Worm (Caenorhabditis elegans) whole organism, L2 larva: ENCODE measurements around the gene F57C12.6.
A peak's percentile ranks its signal among the peaks of the same experiment; 100 is the strongest.

Source experiments
- C34F6.9 ChIP-seq: fragments of 150-350 bp; optimal IDR thresholded peaks from 2 replicates; lab custom pipeline; 2014; ENCODE audit warnings: missing biosample characterization, missing genetic modification characterization
- F13H6.1 ChIP-seq: sonication (generic microtip); optimal IDR thresholded peaks from 2 replicates; lab custom pipeline; 2016; ENCODE audit warnings: missing genetic modification characterization, missing compliant biosample characterization
- R02D3.7 ChIP-seq: fragments of 150-350 bp; optimal IDR thresholded peaks from 2 replicates; lab custom pipeline; 2014; ENCODE audit warnings: missing biosample characterization, missing genetic modification characterization
- Y55F3AM.14 ChIP-seq: fragments of 200-800 bp; sonication (Bioruptor generic); optimal IDR thresholded peaks from 2 replicates; lab custom pipeline; 2018; ENCODE audit warnings: mild to moderate bottlenecking, missing genetic modification characterization, missing compliant biosample characterization
- ZK546.5 ChIP-seq: sonication (generic microtip); optimal IDR thresholded peaks from 2 replicates; lab custom pipeline; 2017; ENCODE audit warnings: missing biosample characterization, missing genetic modification characterization
- alr-1 ChIP-seq: fragments of 150-350 bp; optimal IDR thresholded peaks from 2 replicates; lab custom pipeline; 2014; ENCODE audit warnings: missing biosample characterization, missing genetic modification characterization
- aly-2 ChIP-seq: fragments of 150-350 bp; optimal IDR thresholded peaks from 2 replicates; lab custom pipeline; 2014; ENCODE audit warnings: missing biosample characterization, missing genetic modification characterization
- ama-1 ChIP-seq: fragments of 150-350 bp; optimal IDR thresholded peaks from 2 replicates; lab custom pipeline; 2018; ENCODE audit warnings: inconsistent platforms
- blmp-1 ChIP-seq: sonication (generic microtip); optimal IDR thresholded peaks from 2 replicates; lab custom pipeline; 2017; ENCODE audit warnings: missing genetic modification characterization, mild to moderate bottlenecking, missing compliant biosample characterization, antibody characterized with exemption, moderate library complexity; ENCODE audit not compliant: insufficient read depth
- ceh-16 ChIP-seq: fragments of 150-350 bp; optimal IDR thresholded peaks from 2 replicates; lab custom pipeline; 2014; ENCODE audit warnings: missing biosample characterization, missing genetic modification characterization
- ceh-82 ChIP-seq: fragments of 150-350 bp; optimal IDR thresholded peaks from 2 replicates; lab custom pipeline; 2014; ENCODE audit warnings: missing biosample characterization, missing genetic modification characterization
- crh-2 ChIP-seq: sonication (generic microtip); optimal IDR thresholded peaks from 2 replicates; lab custom pipeline; 2017; ENCODE audit warnings: missing biosample characterization, missing genetic modification characterization
- dmd-4 ChIP-seq: sonication (generic microtip); optimal IDR thresholded peaks from 2 replicates; lab custom pipeline; 2017; ENCODE audit warnings: missing biosample characterization, missing genetic modification characterization
- egl-27 ChIP-seq: sonication (generic microtip); optimal IDR thresholded peaks from 3 replicates; lab custom pipeline; 2017; ENCODE audit warnings: missing biosample characterization, missing genetic modification reagents, missing genetic modification characterization
- elt-1 ChIP-seq: fragments of 150-350 bp; optimal IDR thresholded peaks from 2 replicates; lab custom pipeline; 2014; ENCODE audit warnings: missing biosample characterization, missing genetic modification characterization
- fos-1 ChIP-seq: fragments of 150-350 bp; optimal IDR thresholded peaks from 2 replicates; lab custom pipeline; 2014; ENCODE audit warnings: missing biosample characterization, missing genetic modification characterization
- gmeb-1 ChIP-seq: fragments of 150-350 bp; optimal IDR thresholded peaks from 2 replicates; lab custom pipeline; 2014; ENCODE audit warnings: missing biosample characterization, missing genetic modification characterization
- lin-11 ChIP-seq: fragments of 150-350 bp; sonication (generic microtip); optimal IDR thresholded peaks from 2 replicates; lab custom pipeline; 2014; ENCODE audit warnings: missing biosample characterization, missing genetic modification characterization, inconsistent platforms, mixed read lengths
- lin-13 ChIP-seq: fragments of 150-350 bp; optimal IDR thresholded peaks from 2 replicates; lab custom pipeline; 2014; ENCODE audit warnings: missing biosample characterization, missing genetic modification reagents, missing genetic modification characterization
- lin-39 ChIP-seq: fragments of 150-350 bp; optimal IDR thresholded peaks from 2 replicates; lab custom pipeline; 2014; ENCODE audit warnings: missing biosample characterization, missing genetic modification reagents, missing genetic modification characterization
- lsy-2 ChIP-seq, 2 experiments: fragments of 150-350 bp in 1 of 2; sonication (generic microtip) in 1 of 2; optimal IDR thresholded peaks; 2 replicates each; lab custom pipeline; 2014 to 2017; ENCODE audit warnings: missing biosample characterization in 2 of 2, missing genetic modification characterization in 2 of 2
- mab-5 ChIP-seq: fragments of 150-350 bp; optimal IDR thresholded peaks from 2 replicates; lab custom pipeline; 2014; ENCODE audit warnings: missing biosample characterization, missing genetic modification characterization
- mbf-1 ChIP-seq: sonication (generic microtip); optimal IDR thresholded peaks from 2 replicates; lab custom pipeline; 2017; ENCODE audit warnings: missing biosample characterization, missing genetic modification characterization
- nhr-10 ChIP-seq: sonication (generic microtip); optimal IDR thresholded peaks from 2 replicates; lab custom pipeline; 2017; ENCODE audit warnings: missing biosample characterization, missing genetic modification characterization
- nhr-11 ChIP-seq: fragments of 150-350 bp; optimal IDR thresholded peaks from 2 replicates; lab custom pipeline; 2014; ENCODE audit warnings: missing biosample characterization, missing genetic modification characterization
- nhr-12 ChIP-seq: fragments of 150-350 bp; optimal IDR thresholded peaks from 2 replicates; lab custom pipeline; 2014; ENCODE audit warnings: missing biosample characterization, missing genetic modification characterization
- nhr-129 ChIP-seq: fragments of 150-350 bp; optimal IDR thresholded peaks from 2 replicates; lab custom pipeline; 2014; ENCODE audit warnings: missing biosample characterization, missing genetic modification characterization
- nhr-21 ChIP-seq: fragments of 150-350 bp; optimal IDR thresholded peaks from 2 replicates; lab custom pipeline; 2014; ENCODE audit warnings: missing biosample characterization, missing genetic modification characterization
- nhr-23 ChIP-seq: fragments of 150-350 bp; optimal IDR thresholded peaks from 2 replicates; lab custom pipeline; 2014; ENCODE audit warnings: missing biosample characterization, missing genetic modification reagents, missing genetic modification characterization
- nhr-237 ChIP-seq: fragments of 150-350 bp; optimal IDR thresholded peaks from 2 replicates; lab custom pipeline; 2014; ENCODE audit warnings: missing biosample characterization, missing genetic modification characterization
- nhr-25 ChIP-seq: fragments of 150-350 bp; sonication (generic microtip); optimal IDR thresholded peaks from 3 replicates; lab custom pipeline; 2014; ENCODE audit warnings: missing biosample characterization, missing genetic modification characterization
- nhr-6 ChIP-seq: fragments of 150-350 bp; optimal IDR thresholded peaks from 2 replicates; lab custom pipeline; 2014; ENCODE audit warnings: missing biosample characterization, missing genetic modification characterization
- nhr-77 ChIP-seq: fragments of 150-350 bp; optimal IDR thresholded peaks from 2 replicates; lab custom pipeline; 2014; ENCODE audit warnings: missing biosample characterization, missing genetic modification characterization
- peb-1 ChIP-seq: fragments of 150-350 bp; optimal IDR thresholded peaks from 2 replicates; lab custom pipeline; 2014; ENCODE audit warnings: missing biosample characterization, missing genetic modification characterization
- sem-4 ChIP-seq: fragments of 150-350 bp; optimal IDR thresholded peaks from 2 replicates; lab custom pipeline; 2014; ENCODE audit warnings: missing biosample characterization, missing genetic modification reagents, missing genetic modification characterization
- skn-1 ChIP-seq: sonication (generic microtip); optimal IDR thresholded peaks from 2 replicates; lab custom pipeline; 2017; ENCODE audit warnings: missing biosample characterization, missing genetic modification characterization
- sma-9 ChIP-seq, 2 experiments: fragments of 150-350 bp in 1 of 2; sonication (generic microtip) in 1 of 2; optimal IDR thresholded peaks; 2 replicates each; lab custom pipeline; 2014 to 2016; ENCODE audit warnings: missing genetic modification characterization in 2 of 2, mild to moderate bottlenecking in 1 of 2, missing biosample characterization in 1 of 2, missing compliant biosample characterization in 1 of 2, missing genetic modification reagents in 1 of 2, moderate library complexity in 1 of 2
- snpc-4 ChIP-seq: fragments of 150-350 bp; optimal IDR thresholded peaks from 2 replicates; lab custom pipeline; 2014; ENCODE audit warnings: missing biosample characterization, missing genetic modification characterization
- unc-62 ChIP-seq: fragments of 150-350 bp; optimal IDR thresholded peaks from 2 replicates; lab custom pipeline; 2014; ENCODE audit warnings: missing biosample characterization, missing genetic modification reagents, missing genetic modification characterization
- zag-1 ChIP-seq: fragments of 150-350 bp; optimal IDR thresholded peaks from 2 replicates; lab custom pipeline; 2014; ENCODE audit warnings: missing biosample characterization, missing genetic modification characterization
- ztf-1 ChIP-seq: fragments of 200-800 bp; sonication (Bioruptor generic); conservative IDR thresholded peaks from 2 replicates; pipeline ENCODE4 v1.3.6; 2022; ENCODE audit warnings: missing genetic modification characterization, missing compliant biosample characterization
- ztf-11 ChIP-seq: sonication (generic microtip); optimal IDR thresholded peaks from 2 replicates; lab custom pipeline; 2017; ENCODE audit warnings: missing biosample characterization, missing genetic modification characterization
- ztf-4 ChIP-seq: fragments of 150-350 bp; optimal IDR thresholded peaks from 2 replicates; lab custom pipeline; 2014; ENCODE audit warnings: missing biosample characterization, missing genetic modification characterization

F57C12.6 gene

DNA sequence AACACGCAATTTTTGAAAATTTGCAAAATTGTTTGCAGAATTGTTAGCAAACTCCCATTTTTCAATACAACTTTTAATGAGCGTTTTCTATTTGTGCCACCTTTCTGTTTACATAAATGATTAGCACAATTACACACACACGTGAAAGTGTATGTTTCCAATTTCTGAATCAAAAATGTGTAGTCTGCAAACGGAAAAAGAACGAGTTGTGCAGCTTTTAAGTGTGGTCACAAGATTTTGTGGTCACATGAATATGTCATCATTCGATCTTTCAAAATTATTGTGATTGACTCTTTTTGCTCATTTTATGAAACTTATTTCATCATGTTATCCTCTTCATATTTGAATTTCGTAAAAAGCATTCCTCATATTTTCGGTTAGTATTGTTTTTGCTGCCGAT, 46.9 kb upstream of the F57C12.6 start:
- peak; percentile 8 for TF ChIP-seq skn-1 (tag; lab: Kevin White, UChicago)
- peak; percentile 72 for TF ChIP-seq sma-9 (GFP tag; optimal IDR thresholded peaks at IDR 0.05; lab: Kevin White, UChicago)
- no peak for TF ChIP-seq sma-9 (tag; optimal IDR thresholded peaks at IDR 0.05; lab: Kevin White, UChicago)
- TF ChIP-seq crh-2 (tag; lab: Kevin White, UChicago) = peak; percentile 74
- TF ChIP-seq lsy-2 (tag; optimal IDR thresholded peaks at IDR 0.05; lab: Kevin White, UChicago) = peak in 1 of 2 experiments; percentile 24
- peak; percentile 38 for TF ChIP-seq C34F6.9
- peak; percentile 55 for TF ChIP-seq nhr-129 (tag; lab: Kevin White, UChicago)
- TF ChIP-seq ama-1 (lab: Kevin White, UChicago) = no peak
- TF ChIP-seq nhr-11 (tag; lab: Kevin White, UChicago) = no peak
- TF ChIP-seq nhr-237 (tag; lab: Kevin White, UChicago) = no peak
- peak; percentile 20 for TF ChIP-seq gmeb-1 (tag; lab: Kevin White, UChicago)
- TF ChIP-seq, all 48 proteins: peak for 7

- TF ChIP-seq lin-13 (GFP tag; lab: Kevin White, UChicago) (no peak), nhr-10 (tag; lab: Kevin White, UChicago) (no peak), nhr-129 (tag; lab: Kevin White, UChicago) (no peak), blmp-1 (no peak)
- TF ChIP-seq, all 48 proteins: peak for 0
Measured at ce11 chrX:599476-599875, 45.7 kb upstream of the F57C12.6 start, which contains the start of gene F13C5.3. TSS of gene F13C5.3 (minus strand) at chrX:599576.

DNA sequence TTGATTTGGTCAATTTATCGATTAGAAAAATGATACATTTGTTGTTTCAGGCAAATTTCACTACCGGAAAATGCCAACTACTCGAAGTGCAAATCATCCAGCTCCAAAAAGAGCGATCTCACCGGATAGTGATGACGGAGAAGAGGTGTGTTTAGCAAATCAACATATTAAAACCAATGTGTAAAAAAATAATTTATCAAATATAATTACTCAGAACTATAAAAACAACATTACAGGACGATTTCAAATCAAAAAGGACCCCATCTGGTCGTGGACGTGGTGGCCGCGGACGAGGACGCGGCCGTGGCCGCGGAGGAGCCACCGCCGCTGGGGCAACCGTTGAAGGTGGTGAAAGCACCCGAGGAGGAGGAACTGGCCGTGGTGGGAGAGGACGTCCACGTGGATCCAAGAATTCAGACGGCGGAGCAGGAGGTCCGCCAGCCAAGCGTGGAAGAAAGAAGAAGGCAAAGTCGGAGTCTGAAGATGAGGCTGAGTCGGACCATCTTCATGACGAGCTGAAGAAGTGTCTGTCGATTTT, 40.2 kb upstream of the F57C12.6 start, which contains the start of gene F13C5.2:
TSS of gene F13C5.2 (plus strand) at position 51 of the 538 bp plus-strand sequence.
- TF ChIP-seq blmp-1 (no peak), peb-1 (tag; lab: Kevin White, UChicago) (no peak), ZK546.5 (tag; lab: Kevin White, UChicago) (no peak), ceh-16 (no peak), R02D3.7 (tag; lab: Kevin White, UChicago) (no peak)

DNA sequence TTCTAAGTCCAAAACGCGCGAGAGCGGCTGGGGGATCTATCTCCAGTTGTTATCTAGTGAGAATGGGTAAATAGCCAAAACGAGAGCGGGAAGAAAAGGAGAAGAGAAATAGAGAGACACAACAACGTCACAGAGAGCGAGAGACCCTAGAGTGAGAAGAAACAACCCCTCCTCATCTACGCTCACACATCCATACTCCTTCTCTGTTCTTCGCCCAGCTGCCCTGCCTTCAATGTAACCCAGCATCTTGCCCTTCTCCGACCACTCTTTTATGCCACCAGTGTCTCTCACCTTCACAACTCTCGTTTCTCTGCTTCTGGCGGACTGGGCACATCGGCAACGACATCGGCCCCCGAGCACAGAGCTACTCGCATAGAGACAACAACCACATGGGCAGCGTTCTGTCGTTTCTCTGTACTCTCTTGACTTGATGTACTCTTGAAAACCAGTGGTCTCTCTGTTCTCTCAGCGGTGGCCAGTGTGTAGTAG, 39.5 kb upstream of the F57C12.6 start:
- TF ChIP-seq blmp-1 = peak; percentile 64
- TF ChIP-seq mab-5 (tag; lab: Kevin White, UChicago) = peak; percentile 81
- TF ChIP-seq ztf-4 (tag; lab: Kevin White, UChicago) = peak; percentile 72
- peak; percentile 56 for TF ChIP-seq lin-11 (tag; lab: Kevin White, UChicago)
- TF ChIP-seq nhr-10 (tag; lab: Kevin White, UChicago) = no peak
- TF ChIP-seq aly-2 = no peak
- peak; percentile 54 for TF ChIP-seq snpc-4 (tag; lab: Kevin White, UChicago)
- TF ChIP-seq ceh-82 = no peak
- peak; percentile 62 for TF ChIP-seq nhr-21 (tag; lab: Kevin White, UChicago)
- peak; percentile 79 for TF ChIP-seq sma-9 (GFP tag; optimal IDR thresholded peaks at IDR 0.05; lab: Kevin White, UChicago)
- no peak for TF ChIP-seq sma-9 (tag; optimal IDR thresholded peaks at IDR 0.05; lab: Kevin White, UChicago)
- no peak for TF ChIP-seq nhr-12 (tag; lab: Kevin White, UChicago)
- no peak for TF ChIP-seq elt-1
- peak; percentile 78 for TF ChIP-seq Y55F3AM.14 (GFP tag; lab: Kevin White, UChicago)
- TF ChIP-seq mbf-1 (tag; lab: Kevin White, UChicago) = no peak
- TF ChIP-seq lin-39 (tag; lab: Kevin White, UChicago) = no peak
- TF ChIP-seq ceh-16 = peak; percentile 37
- TF ChIP-seq F13H6.1 (tag; lab: Kevin White, UChicago) = peak; percentile 95
- TF ChIP-seq ztf-11 (tag; lab: Kevin White, UChicago) = no peak
- no peak for TF ChIP-seq dmd-4 (tag; lab: Kevin White, UChicago)
- no peak for TF ChIP-seq nhr-77 (tag; lab: Kevin White, UChicago)
- no peak for TF ChIP-seq unc-62 (GFP tag; lab: Kevin White, UChicago)
- no peak for TF ChIP-seq ZK546.5 (tag; lab: Kevin White, UChicago)
- TF ChIP-seq nhr-237 (tag; lab: Kevin White, UChicago) = no peak
- TF ChIP-seq nhr-23 (tag; lab: Kevin White, UChicago) = peak; percentile 48
- TF ChIP-seq skn-1 (tag; lab: Kevin White, UChicago) = no peak
- peak; percentile 92 for TF ChIP-seq C34F6.9
- peak; percentile 84 for TF ChIP-seq fos-1 (tag; lab: Kevin White, UChicago)
- TF ChIP-seq alr-1 (tag; lab: Kevin White, UChicago) = no peak
- peak; percentile 61 to 76 for TF ChIP-seq lsy-2 (tag; optimal IDR thresholded peaks at IDR 0.05; lab: Kevin White, UChicago)
- TF ChIP-seq ama-1 (lab: Kevin White, UChicago) = no peak
- TF ChIP-seq nhr-6 (tag; lab: Kevin White, UChicago) = peak; percentile 85
- TF ChIP-seq zag-1 = peak; percentile 89
- TF ChIP-seq ztf-1 = no peak
- TF ChIP-seq peb-1 (tag; lab: Kevin White, UChicago) = peak; percentile 88
- no peak for TF ChIP-seq R02D3.7 (tag; lab: Kevin White, UChicago)
- TF ChIP-seq egl-27 (tag; lab: Kevin White, UChicago) = peak; percentile 63
- peak; percentile 42 for TF ChIP-seq gmeb-1 (tag; lab: Kevin White, UChicago)
- TF ChIP-seq sem-4 (tag; lab: Kevin White, UChicago) = peak; percentile 81
- peak; percentile 88 for TF ChIP-seq crh-2 (tag; lab: Kevin White, UChicago)
- peak; percentile 76 for TF ChIP-seq lin-13 (GFP tag; lab: Kevin White, UChicago)
- TF ChIP-seq nhr-129 (tag; lab: Kevin White, UChicago) = peak; percentile 98
- TF ChIP-seq nhr-25 = peak; percentile 80
